Fruit fly (Drosophila melanogaster): Measurements from ENCODE around the gene CG34404.

DNA sequence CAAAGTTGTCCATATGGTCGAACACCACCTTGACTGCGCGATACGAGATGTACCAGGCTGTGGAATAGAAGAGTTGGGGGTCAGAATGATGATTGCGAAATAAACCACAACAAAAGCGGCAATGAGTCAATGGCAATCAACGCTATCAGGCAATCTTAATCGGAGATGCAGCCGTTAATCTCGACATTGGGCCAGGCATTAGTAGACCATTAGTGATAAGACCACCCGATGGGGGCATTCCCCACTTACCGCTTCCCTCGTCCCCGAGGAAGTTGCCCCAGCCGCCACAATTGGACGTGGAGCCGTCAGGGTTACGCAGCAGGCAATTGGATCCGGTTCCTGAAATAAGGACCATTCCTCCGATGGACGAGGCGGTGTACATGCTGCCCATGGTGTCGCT is 28.4 kb downstream of the CG34404 start:
- TF ChIP-seq Doc2 (GFP tag; IDR thresholded peaks at IDR 0.05) (no peak), bowl (GFP tag; IDR thresholded peaks at IDR 0.05) (no peak), Usf (GFP tag; optimal IDR thresholded peaks at IDR 0.05) (no peak), BEAF-32 (GFP tag; optimal IDR thresholded peaks at IDR 0.05) (no peak), CG3726 (GFP tag; IDR thresholded peaks at IDR 0.05) (no peak), inv (GFP tag; IDR thresholded peaks at IDR 0.05; ENCODE audit: partially characterized antibody) (no peak), jing (GFP tag; optimal IDR thresholded peaks at IDR 0.05) (no peak), Fer2 (tag; optimal IDR thresholded peaks at IDR 0.05) (no peak), CG17328 (GFP tag; IDR thresholded peaks at IDR 0.05) (no peak)
